Worm (Caenorhabditis elegans) whole organism, late embryonic: ENCODE results near the gene T14G8.4.
A peak's percentile ranks its signal among the peaks of the same experiment; 100 is the strongest.

Experiments
- K02D7.2 ChIP-seq: sonication (generic microtip); optimal IDR thresholded peaks from 2 replicates; lab custom pipeline; 2017; ENCODE audit warnings: mild to moderate bottlenecking, missing genetic modification characterization, missing compliant biosample characterization
- K09A11.1 ChIP-seq: sonication (generic microtip); optimal IDR thresholded peaks from 2 replicates; lab custom pipeline; 2017; ENCODE audit warnings: antibody characterized with exemption, mild to moderate bottlenecking, missing genetic modification characterization, missing compliant biosample characterization; ENCODE audit not compliant: insufficient read depth
- T23F11.4 ChIP-seq: fragments of 200-800 bp; sonication (Bioruptor generic); optimal IDR thresholded peaks from 2 replicates; lab custom pipeline; 2018; ENCODE audit warnings: mild to moderate bottlenecking, missing genetic modification characterization, missing compliant biosample characterization
- ama-1 ChIP-seq: fragments of 150-350 bp; optimal IDR thresholded peaks from 2 replicates; lab custom pipeline; 2014
- ceh-14 ChIP-seq: sonication (generic microtip); optimal IDR thresholded peaks from 2 replicates; lab custom pipeline; 2016; ENCODE audit warnings: missing genotype, missing genetic modification characterization, missing compliant biosample characterization
- ceh-18 ChIP-seq: sonication (generic microtip); optimal IDR thresholded peaks from 2 replicates; lab custom pipeline; 2016; ENCODE audit warnings: missing genetic modification characterization, missing compliant biosample characterization
- ceh-2 ChIP-seq: sonication (generic microtip); optimal IDR thresholded peaks from 2 replicates; lab custom pipeline; 2016; ENCODE audit warnings: missing genotype, missing genetic modification characterization, missing compliant biosample characterization
- ceh-22 ChIP-seq: sonication (generic microtip); optimal IDR thresholded peaks from 2 replicates; lab custom pipeline; 2017; ENCODE audit warnings: missing biosample characterization, missing genetic modification characterization
- ceh-24 ChIP-seq: sonication (generic microtip); optimal IDR thresholded peaks from 2 replicates; lab custom pipeline; 2016; ENCODE audit warnings: mild to moderate bottlenecking, missing genetic modification characterization, missing compliant biosample characterization
- ceh-45 ChIP-seq: fragments of 200-800 bp; sonication (Bioruptor generic); IDR thresholded peaks from 2 replicates; pipeline ENCODE4 v1.3.6; 2022; ENCODE audit warnings: missing genetic modification reagents, missing genetic modification characterization, missing compliant biosample characterization
- ceh-48 ChIP-seq: sonication (generic microtip); optimal IDR thresholded peaks from 2 replicates; lab custom pipeline; 2016; ENCODE audit warnings: missing genetic modification characterization, inconsistent platforms, missing compliant biosample characterization
- ceh-6 ChIP-seq: fragments of 200-800 bp; sonication (Bioruptor generic); optimal IDR thresholded peaks from 2 replicates; lab custom pipeline; 2018; ENCODE audit warnings: mild to moderate bottlenecking, missing genetic modification characterization, missing compliant biosample characterization
- ceh-9 ChIP-seq: sonication (generic microtip); optimal IDR thresholded peaks from 2 replicates; lab custom pipeline; 2016; ENCODE audit warnings: mild to moderate bottlenecking, missing genetic modification characterization, inconsistent platforms, missing compliant biosample characterization
- dmd-4 ChIP-seq: sonication (generic microtip); optimal IDR thresholded peaks from 2 replicates; lab custom pipeline; 2016; ENCODE audit warnings: borderline replicate concordance, missing genetic modification characterization, missing compliant biosample characterization
- dve-1 ChIP-seq: sonication (generic microtip); optimal IDR thresholded peaks from 2 replicates; lab custom pipeline; 2017; ENCODE audit warnings: antibody characterized with exemption, mild to moderate bottlenecking, missing genetic modification characterization, missing compliant biosample characterization
- elt-2 ChIP-seq: sonication (generic microtip); optimal IDR thresholded peaks from 2 replicates; lab custom pipeline; 2016; ENCODE audit warnings: missing genetic modification reagents, missing genetic modification characterization, missing compliant biosample characterization
- fax-1 ChIP-seq: sonication (generic microtip); optimal IDR thresholded peaks from 2 replicates; lab custom pipeline; 2016; ENCODE audit warnings: missing genotype, missing genetic modification characterization, missing compliant biosample characterization
- fkh-10 ChIP-seq: fragments of 150-350 bp; optimal IDR thresholded peaks from 2 replicates; lab custom pipeline; 2014; ENCODE audit warnings: missing biosample characterization, missing genetic modification reagents, missing genetic modification characterization
- hlh-13 ChIP-seq: fragments of 200-800 bp; sonication (Bioruptor generic); optimal IDR thresholded peaks from 2 replicates; lab custom pipeline; 2018; ENCODE audit warnings: mild to moderate bottlenecking, missing genetic modification characterization, missing compliant biosample characterization
- hlh-15 ChIP-seq: sonication (generic microtip); optimal IDR thresholded peaks from 2 replicates; lab custom pipeline; 2016; ENCODE audit warnings: missing genetic modification characterization, missing compliant biosample characterization
- hlh-30 ChIP-seq: sonication (generic microtip); optimal IDR thresholded peaks from 2 replicates; lab custom pipeline; 2017; ENCODE audit warnings: antibody characterized with exemption, missing genetic modification characterization, missing compliant biosample characterization; ENCODE audit not compliant: insufficient read depth
- hlh-6 ChIP-seq: sonication (generic microtip); optimal IDR thresholded peaks from 2 replicates; lab custom pipeline; 2016; ENCODE audit warnings: missing genotype, missing genetic modification characterization, missing compliant biosample characterization
- hlh-8 ChIP-seq: sonication (generic microtip); optimal IDR thresholded peaks from 2 replicates; lab custom pipeline; 2016; ENCODE audit warnings: missing genotype, missing genetic modification characterization, missing compliant biosample characterization
- lin-11 ChIP-seq: fragments of 200-800 bp; sonication (Bioruptor generic); optimal IDR thresholded peaks from 2 replicates; lab custom pipeline; 2018; ENCODE audit warnings: mild to moderate bottlenecking, missing genetic modification characterization, missing compliant biosample characterization
- madf-2 ChIP-seq: sonication (generic microtip); optimal IDR thresholded peaks from 2 replicates; lab custom pipeline; 2017; ENCODE audit warnings: missing genetic modification characterization, missing compliant biosample characterization
- npax-4 ChIP-seq: sonication (generic microtip); optimal IDR thresholded peaks from 2 replicates; lab custom pipeline; 2016; ENCODE audit warnings: missing genetic modification characterization, missing compliant biosample characterization
- odd-2 ChIP-seq: sonication (generic microtip); optimal IDR thresholded peaks from 2 replicates; lab custom pipeline; 2017; ENCODE audit warnings: antibody characterized with exemption, mild to moderate bottlenecking, missing genetic modification characterization, missing compliant biosample characterization
- pag-3 ChIP-seq: sonication (generic microtip); optimal IDR thresholded peaks from 2 replicates; lab custom pipeline; 2016; ENCODE audit warnings: missing compliant biosample characterization, missing genetic modification characterization, borderline replicate concordance
- pax-1 ChIP-seq: fragments of 150-350 bp; optimal IDR thresholded peaks from 2 replicates; lab custom pipeline; 2014; ENCODE audit warnings: missing biosample characterization, missing genetic modification characterization
- pha-2 ChIP-seq: sonication (generic microtip); optimal IDR thresholded peaks from 2 replicates; lab custom pipeline; 2017; ENCODE audit warnings: mild to moderate bottlenecking, missing genetic modification characterization, missing compliant biosample characterization
- pha-4 ChIP-seq: fragments of 150-350 bp; optimal IDR thresholded peaks from 2 replicates; lab custom pipeline; 2018; ENCODE audit warnings: missing biosample characterization, missing genetic modification reagents, missing genetic modification characterization
- pqm-1 ChIP-seq: sonication (generic microtip); optimal IDR thresholded peaks from 2 replicates; lab custom pipeline; 2016; ENCODE audit warnings: missing genetic modification characterization, missing compliant biosample characterization
- rnt-1 ChIP-seq: sonication (generic microtip); optimal IDR thresholded peaks from 2 replicates; lab custom pipeline; 2016; ENCODE audit warnings: missing genetic modification characterization, missing compliant biosample characterization
- sdc-2 ChIP-seq: sonication (generic microtip); optimal IDR thresholded peaks from 2 replicates; lab custom pipeline; 2016; ENCODE audit warnings: missing genotype, missing genetic modification characterization, missing compliant biosample characterization
- syd-9 ChIP-seq: sonication (generic microtip); optimal IDR thresholded peaks from 2 replicates; lab custom pipeline; 2016; ENCODE audit warnings: mild to moderate bottlenecking, missing genetic modification characterization, moderate library complexity, missing compliant biosample characterization
- tbx-7 ChIP-seq: sonication (generic microtip); optimal IDR thresholded peaks from 2 replicates; lab custom pipeline; 2016; ENCODE audit warnings: missing genotype, missing genetic modification characterization, missing compliant biosample characterization
- unc-3 ChIP-seq, 2 experiments: fragments of 200-800 bp in 1 of 2; sonication (Bioruptor generic) in 1 of 2; sonication (generic microtip) in 1 of 2; conservative IDR thresholded peaks in 1 of 2; optimal IDR thresholded peaks in 1 of 2; 2 replicates each; pipeline versions ENCODE4 v1.3.6 to Lab custom; 2016 to 2022; ENCODE audit warnings: missing compliant biosample characterization in 2 of 2, missing genetic modification characterization in 2 of 2, missing genetic modification reagents in 1 of 2
- unc-55 ChIP-seq: sonication (generic microtip); optimal IDR thresholded peaks from 2 replicates; lab custom pipeline; 2017; ENCODE audit warnings: missing biosample characterization, missing genetic modification reagents, missing genetic modification characterization
- unc-86 ChIP-seq: sonication (generic microtip); optimal IDR thresholded peaks from 2 replicates; lab custom pipeline; 2016; ENCODE audit warnings: missing genetic modification characterization, missing compliant biosample characterization

Gene T14G8.4

ce11 chrX:12843011-12843410 is 20.7 kb downstream of the T14G8.4 start, which contains the start of gene C52G5.2:
Gene C52G5.2, plus strand, starts transcription at chrX:12843311.
- no peak for TF ChIP-seq unc-3 (GFP tag; conservative IDR thresholded peaks at IDR 0.05; lab: Robert Waterston, UW)
- no peak for TF ChIP-seq unc-3 (tag; optimal IDR thresholded peaks at IDR 0.05; lab: Kevin White, UChicago)
- no peak for TF ChIP-seq madf-2
- TF ChIP-seq K09A11.1 (tag; lab: Kevin White, UChicago): no peak
- no peak for TF ChIP-seq ceh-9 (tag; lab: Kevin White, UChicago)
- TF ChIP-seq hlh-15: no peak
- TF ChIP-seq unc-55 (GFP tag; lab: Kevin White, UChicago): no peak
- no peak for TF ChIP-seq fax-1
- TF ChIP-seq hlh-6: no peak
- no peak for TF ChIP-seq lin-11 (tag; lab: Kevin White, UChicago)
- TF ChIP-seq ceh-22 (tag; lab: Kevin White, UChicago): no peak
- TF ChIP-seq ceh-6 (GFP tag; lab: Kevin White, UChicago): no peak
- no peak for TF ChIP-seq hlh-8 (tag; lab: Kevin White, UChicago)
- TF ChIP-seq pha-4 (tag; lab: Kevin White, UChicago): no peak
- TF ChIP-seq K02D7.2 (tag; lab: Kevin White, UChicago): no peak
- no peak for TF ChIP-seq ceh-2 (tag; lab: Kevin White, UChicago)
- TF ChIP-seq fkh-10 (GFP tag; lab: Kevin White, UChicago): no peak
- no peak for TF ChIP-seq npax-4 (tag; lab: Kevin White, UChicago)

ce11 chrX:12834848-12835247 is 28.8 kb downstream of the T14G8.4 start:
- TF ChIP-seq ama-1 (lab: Kevin White, UChicago) (no peak), pax-1 (tag; lab: Kevin White, UChicago) (no peak), elt-2 (tag; lab: Kevin White, UChicago) (peak; percentile 35), pag-3 (tag; lab: Kevin White, UChicago) (no peak), hlh-15 (no peak)

- TF ChIP-seq dve-1 (tag; lab: Kevin White, UChicago) (no peak), pag-3 (tag; lab: Kevin White, UChicago) (no peak), tbx-7 (tag; lab: Kevin White, UChicago) (no peak), rnt-1 (tag; lab: Kevin White, UChicago) (no peak), ceh-45 (no peak), odd-2 (no peak), unc-3 (GFP tag; conservative IDR thresholded peaks at IDR 0.05; lab: Robert Waterston, UW) (no peak), unc-3 (tag; optimal IDR thresholded peaks at IDR 0.05; lab: Kevin White, UChicago) (no peak), ceh-9 (tag; lab: Kevin White, UChicago) (no peak), hlh-13 (GFP tag; lab: Kevin White, UChicago) (no peak), syd-9 (tag; lab: Kevin White, UChicago) (no peak)
Measured at ce11 chrX:12829055-12829454, 34.6 kb downstream of the T14G8.4 start.

- TF ChIP-seq K09A11.1 (tag; lab: Kevin White, UChicago) (no peak), pha-2 (no peak), ceh-24 (tag; lab: Kevin White, UChicago) (no peak), odd-2 (no peak), unc-3 (GFP tag; conservative IDR thresholded peaks at IDR 0.05; lab: Robert Waterston, UW) (no peak), unc-3 (tag; optimal IDR thresholded peaks at IDR 0.05; lab: Kevin White, UChicago) (no peak), ama-1 (lab: Kevin White, UChicago) (no peak), rnt-1 (tag; lab: Kevin White, UChicago) (no peak), hlh-30 (tag; lab: Kevin White, UChicago) (no peak), unc-86 (tag; lab: Kevin White, UChicago) (no peak), syd-9 (tag; lab: Kevin White, UChicago) (no peak), dmd-4 (tag; lab: Kevin White, UChicago) (no peak), madf-2 (no peak), ceh-14 (no peak), ceh-18 (tag; lab: Kevin White, UChicago) (no peak), sdc-2 (tag; lab: Kevin White, UChicago) (no peak), hlh-15 (no peak), T23F11.4 (GFP tag; lab: Kevin White, UChicago) (no peak), ceh-48 (no peak), pqm-1 (tag; lab: Kevin White, UChicago) (no peak)
Measured at ce11 chrX:12827741-12828408, 35.8 kb downstream of the T14G8.4 start.
